Fruit fly (Drosophila melanogaster) S2 (cell line): ENCODE data around the gene Ddx1.

ENCODE experiments used
- CG8478 ChIP-seq: fragments of >200 bp; optimal IDR thresholded peaks from 2 replicates; lab custom pipeline; 2018
- CTCF ChIP-seq, 2 experiments: fragments of >200 bp; optimal IDR thresholded peaks; 2 replicates each; lab custom pipeline; 2018

DNA sequence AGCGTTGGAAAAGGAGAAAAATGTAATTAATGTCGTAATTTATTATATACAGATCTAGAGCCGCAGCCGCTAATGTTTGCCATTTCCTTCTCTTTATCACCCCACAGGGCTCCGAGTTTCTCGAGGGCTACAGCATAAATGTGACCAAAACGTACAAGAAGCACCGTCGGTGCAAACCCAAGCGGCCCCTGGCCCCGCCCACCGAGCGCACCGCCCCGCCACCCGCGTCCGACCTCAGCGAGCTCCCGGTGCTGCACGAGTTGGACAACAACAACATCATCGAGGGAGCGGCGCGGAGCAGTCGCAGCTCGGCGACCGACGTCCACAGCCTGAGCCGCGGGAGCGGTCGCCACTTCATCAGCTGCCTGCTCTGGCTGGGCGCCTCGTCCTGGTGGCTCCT is 20.9 kb upstream of the Ddx1 start:
- TF ChIP-seq CTCF (optimal IDR thresholded peaks at IDR 0.05; lab: Kevin White, UChicago) (no peak), CG8478 (lab: Kevin White, UChicago) (no peak)
